Worm (Caenorhabditis elegans) whole organism, L3 larva: ENCODE measurements around the gene dnj-13.

Experiments used
- aly-2 ChIP-seq: fragments of 150-350 bp; optimal IDR thresholded peaks from 2 replicates; lab custom pipeline; 2014; ENCODE audit warnings: missing biosample characterization, missing genetic modification characterization
- ama-1 ChIP-seq: fragments of 150-350 bp; optimal IDR thresholded peaks from 2 replicates; lab custom pipeline; 2018
- egl-27 ChIP-seq: sonication (generic microtip); optimal IDR thresholded peaks from 4 replicates; lab custom pipeline; 2017; ENCODE audit warnings: missing biosample characterization, missing genetic modification reagents, missing genetic modification characterization
- elt-1 ChIP-seq: fragments of 150-350 bp; optimal IDR thresholded peaks from 2 replicates; lab custom pipeline; 2014; ENCODE audit warnings: missing biosample characterization, missing genetic modification characterization
- fos-1 ChIP-seq: fragments of 150-350 bp; optimal IDR thresholded peaks from 2 replicates; lab custom pipeline; 2014; ENCODE audit warnings: missing biosample characterization, missing genetic modification characterization
- jun-1 ChIP-seq: fragments of 150-350 bp; optimal IDR thresholded peaks from 2 replicates; lab custom pipeline; 2014; ENCODE audit warnings: missing biosample characterization, missing genetic modification reagents, missing genetic modification characterization
- lin-15B ChIP-seq: fragments of 150-350 bp; optimal IDR thresholded peaks from 2 replicates; lab custom pipeline; 2014; ENCODE audit warnings: missing biosample characterization, missing genetic modification characterization
- nhr-11 ChIP-seq: fragments of 150-350 bp; optimal IDR thresholded peaks from 2 replicates; lab custom pipeline; 2014; ENCODE audit warnings: missing biosample characterization, missing genetic modification characterization
- nhr-12 ChIP-seq: fragments of 150-350 bp; optimal IDR thresholded peaks from 2 replicates; lab custom pipeline; 2014; ENCODE audit warnings: missing biosample characterization, missing genetic modification characterization
- nhr-28 ChIP-seq: fragments of 150-350 bp; optimal IDR thresholded peaks from 2 replicates; lab custom pipeline; 2014; ENCODE audit warnings: missing biosample characterization, missing genetic modification characterization
- nhr-76 ChIP-seq: fragments of 150-350 bp; sonication (generic microtip); optimal IDR thresholded peaks from 5 replicates; lab custom pipeline; 2014; ENCODE audit warnings: missing biosample characterization, missing genetic modification characterization
- pqm-1 ChIP-seq: fragments of 150-350 bp; optimal IDR thresholded peaks from 2 replicates; lab custom pipeline; 2017; ENCODE audit warnings: missing biosample characterization, missing genetic modification characterization, inconsistent platforms
- tbx-2 ChIP-seq: sonication (generic microtip); optimal IDR thresholded peaks from 2 replicates; lab custom pipeline; 2016; ENCODE audit warnings: mild to moderate bottlenecking, missing genetic modification characterization, missing compliant biosample characterization
- unc-62 ChIP-seq: fragments of 150-350 bp; sonication (generic microtip); optimal IDR thresholded peaks from 4 replicates; lab custom pipeline; 2014; ENCODE audit warnings: missing biosample characterization, missing genetic modification reagents, missing genetic modification characterization

ce11 chrII:11512921-11513320 is 32.6 kb upstream of the dnj-13 start:
- TF ChIP-seq nhr-76 (tag; lab: Kevin White, UChicago) (no peak), elt-1 (tag; lab: Kevin White, UChicago) (no peak), lin-15B (tag; lab: Kevin White, UChicago) (no peak), jun-1 (tag; lab: Kevin White, UChicago) (no peak), egl-27 (tag; lab: Kevin White, UChicago) (no peak), unc-62 (GFP tag; lab: Kevin White, UChicago) (no peak), nhr-11 (tag; lab: Kevin White, UChicago) (no peak), nhr-12 (tag; lab: Kevin White, UChicago) (no peak), ama-1 (no peak), fos-1 (tag; lab: Kevin White, UChicago) (no peak), tbx-2 (no peak), pqm-1 (no peak), aly-2 (no peak), nhr-28 (tag; lab: Kevin White, UChicago) (no peak)
